Worm (Caenorhabditis elegans) whole organism, L4 larva: ENCODE results near the gene F40G12.6.

Experiments used
- ama-1 ChIP-seq: fragments of 150-350 bp; optimal IDR thresholded peaks from 2 replicates; lab custom pipeline; 2014; ENCODE audit warnings: inconsistent platforms, mixed read lengths
- daf-12 ChIP-seq: fragments of 150-350 bp; optimal IDR thresholded peaks from 2 replicates; lab custom pipeline; 2014; ENCODE audit warnings: missing biosample characterization, missing genetic modification reagents, missing genetic modification characterization
- hlh-30 ChIP-seq: sonication (generic microtip); optimal IDR thresholded peaks from 2 replicates; lab custom pipeline; 2017; ENCODE audit warnings: antibody characterized with exemption, mild to moderate bottlenecking, missing genetic modification characterization, missing compliant biosample characterization; ENCODE audit not compliant: insufficient read depth
- nhr-28 ChIP-seq: fragments of 150-350 bp; optimal IDR thresholded peaks from 2 replicates; lab custom pipeline; 2014; ENCODE audit warnings: missing biosample characterization, missing genetic modification characterization
- unc-39 ChIP-seq: sonication (generic microtip); optimal IDR thresholded peaks from 2 replicates; lab custom pipeline; 2017; ENCODE audit warnings: missing biosample characterization, missing genetic modification characterization
- zag-1 ChIP-seq: fragments of 150-350 bp; optimal IDR thresholded peaks from 2 replicates; lab custom pipeline; 2014; ENCODE audit warnings: missing biosample characterization, missing genetic modification characterization
- zfp-2 ChIP-seq: sonication (generic microtip); optimal IDR thresholded peaks from 2 replicates; lab custom pipeline; 2016; ENCODE audit warnings: mild to moderate bottlenecking, missing genetic modification characterization, missing compliant biosample characterization

DNA sequence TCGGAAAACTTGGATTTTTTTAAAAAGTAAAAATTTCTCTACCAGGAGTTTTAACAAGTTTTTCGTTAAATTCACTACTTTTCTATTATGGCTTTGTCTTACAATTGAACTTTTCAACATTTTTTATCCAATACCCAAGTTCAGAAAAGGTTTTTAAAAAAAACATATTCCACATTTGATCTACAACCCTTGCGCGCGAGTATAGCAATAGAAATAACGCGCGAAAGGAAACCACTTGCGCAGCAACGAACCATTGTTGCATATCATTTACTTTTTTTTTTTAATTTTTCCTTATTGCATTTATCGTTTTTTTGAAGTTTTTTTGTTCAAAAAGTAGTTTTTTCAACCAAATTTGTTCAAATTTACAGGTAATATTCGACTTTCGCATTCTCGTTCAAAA, 12.9 kb upstream of the F40G12.6 start, which contains the start of gene F40G12.11:
- TF ChIP-seq zfp-2 (tag; lab: Kevin White, UChicago) (no peak), daf-12 (tag; lab: Kevin White, UChicago) (no peak), nhr-28 (tag; lab: Kevin White, UChicago) (no peak), ama-1 (no peak), zag-1 (tag; lab: Kevin White, UChicago) (no peak), hlh-30 (tag; lab: Kevin White, UChicago) (no peak), unc-39 (tag; lab: Kevin White, UChicago) (no peak)
